Fruit fly (Drosophila melanogaster) whole organism, embryonic: Measurements from ENCODE around the gene CAH1.

Source experiments
- Abd-B ChIP-seq: fragments of 200-800 bp; sonication (Bioruptor generic); optimal IDR thresholded peaks from 2 replicates; lab custom pipeline; 2018; ENCODE audit warnings: missing biosample characterization, mild to moderate bottlenecking, missing genetic modification characterization, moderate library complexity
- CG11695 ChIP-seq: fragments of 200-800 bp; sonication (Bioruptor generic); IDR thresholded peaks from 3 replicates; pipeline ENCODE4 v1.3.6; 2022; ENCODE audit warnings: missing biosample characterization, missing genetic modification characterization
- CG13296 ChIP-seq: fragments of 200-800 bp; sonication (Bioruptor generic); optimal IDR thresholded peaks from 3 replicates; lab custom pipeline; 2018; ENCODE audit warnings: missing biosample characterization, mild to moderate bottlenecking, missing genetic modification characterization
- CG13424 ChIP-seq: fragments of 200-800 bp; sonication (Bioruptor generic); optimal IDR thresholded peaks from 2 replicates; lab custom pipeline; 2019; ENCODE audit warnings: missing biosample characterization, mild to moderate bottlenecking, missing genetic modification characterization, moderate library complexity
- CG13775 ChIP-seq: fragments of 200-800 bp; sonication (Bioruptor generic); optimal IDR thresholded peaks from 3 replicates; lab custom pipeline; 2017; ENCODE audit warnings: missing biosample characterization, mild to moderate bottlenecking, missing genetic modification characterization
- CG15601 ChIP-seq: fragments of 200-800 bp; sonication (Bioruptor generic); optimal IDR thresholded peaks from 3 replicates; lab custom pipeline; 2019; ENCODE audit warnings: missing biosample characterization, mild to moderate bottlenecking, missing genetic modification characterization, moderate library complexity
- CG16779 ChIP-seq: fragments of 200-800 bp; sonication (Bioruptor generic); IDR thresholded peaks from 2 replicates; pipeline ENCODE4 v1.3.6; 2022; ENCODE audit warnings: missing biosample characterization, missing genetic modification characterization
- CG17328 ChIP-seq: fragments of 200-800 bp; sonication (Bioruptor generic); IDR thresholded peaks from 2 replicates; pipeline ENCODE4 v1.3.6; 2022; ENCODE audit warnings: missing biosample characterization, missing genetic modification characterization
- CG17612 ChIP-seq: fragments of 200-800 bp; sonication (Bioruptor generic); IDR thresholded peaks from 2 replicates; pipeline ENCODE4 v1.3.6; 2022; ENCODE audit warnings: missing biosample characterization, missing genetic modification characterization
- CG3065 ChIP-seq: fragments of 200-800 bp; sonication (Bioruptor generic); optimal IDR thresholded peaks from 2 replicates; lab custom pipeline; 2016; ENCODE audit warnings: missing biosample characterization, missing genetic modification characterization
- CG3847 ChIP-seq: fragments of 200-800 bp; sonication (Bioruptor generic); IDR thresholded peaks from 2 replicates; pipeline ENCODE4 v1.3.6; 2022; ENCODE audit warnings: missing biosample characterization, missing genetic modification characterization
- CG3995 ChIP-seq: fragments of 200-800 bp; sonication (Bioruptor generic); optimal IDR thresholded peaks from 3 replicates; lab custom pipeline; 2016; ENCODE audit warnings: missing biosample characterization, missing genetic modification characterization
- CG43689 ChIP-seq: fragments of 200-800 bp; sonication (Bioruptor generic); IDR thresholded peaks from 2 replicates; pipeline ENCODE4 v1.3.6; 2022; ENCODE audit warnings: missing biosample characterization, missing genetic modification characterization
- CG4424 ChIP-seq: fragments of 200-800 bp; sonication (Bioruptor generic); optimal IDR thresholded peaks from 3 replicates; lab custom pipeline; 2016; ENCODE audit warnings: missing biosample characterization, missing genetic modification characterization
- CG4820 ChIP-seq: fragments of 200-800 bp; sonication (Bioruptor generic); optimal IDR thresholded peaks from 3 replicates; lab custom pipeline; 2016; ENCODE audit warnings: missing biosample characterization, missing genetic modification characterization
- CG5245 ChIP-seq: fragments of 200-800 bp; sonication (Bioruptor generic); optimal IDR thresholded peaks from 3 replicates; lab custom pipeline; 2016; ENCODE audit warnings: missing biosample characterization, missing genetic modification characterization
- CG6654 ChIP-seq: fragments of 200-800 bp; sonication (Bioruptor generic); optimal IDR thresholded peaks from 2 replicates; lab custom pipeline; 2017; ENCODE audit warnings: missing biosample characterization, mild to moderate bottlenecking, missing genetic modification characterization
- CG6689 ChIP-seq: fragments of 200-800 bp; sonication (Bioruptor generic); IDR thresholded peaks from 2 replicates; pipeline ENCODE4 v1.3.6; 2022; ENCODE audit warnings: missing biosample characterization, missing genetic modification characterization
- CG8359 ChIP-seq: fragments of 200-800 bp; sonication (Bioruptor generic); optimal IDR thresholded peaks from 2 replicates; lab custom pipeline; 2017; ENCODE audit warnings: missing biosample characterization, mild to moderate bottlenecking, missing genetic modification characterization, borderline replicate concordance
- CG8478 ChIP-seq: fragments of >200 bp; optimal IDR thresholded peaks from 2 replicates; lab custom pipeline; 2018
- CG8944 ChIP-seq: fragments of 200-800 bp; sonication (Bioruptor generic); optimal IDR thresholded peaks from 3 replicates; lab custom pipeline; 2016; ENCODE audit warnings: missing biosample characterization, missing genetic modification characterization
- CrebB ChIP-seq: fragments of 200-800 bp; sonication (Bioruptor generic); optimal IDR thresholded peaks from 3 replicates; lab custom pipeline; 2018; ENCODE audit warnings: missing biosample characterization, mild to moderate bottlenecking, missing genetic modification characterization
- Dbx ChIP-seq: fragments of 200-800 bp; sonication (Bioruptor generic); IDR thresholded peaks from 3 replicates; pipeline ENCODE4 v1.3.6; 2022; ENCODE audit warnings: missing biosample characterization, missing genetic modification characterization
- Dp ChIP-seq: fragments of 200-800 bp; sonication (Bioruptor generic); optimal IDR thresholded peaks from 2 replicates; lab custom pipeline; 2018; ENCODE audit warnings: missing biosample characterization, mild to moderate bottlenecking, missing genetic modification characterization, moderate library complexity
- Ets65A ChIP-seq: fragments of 200-800 bp; sonication (Bioruptor generic); peaks from one replicate; lab custom pipeline; 2016; ENCODE audit warnings: missing biosample characterization, missing genetic modification characterization
- Hmr ChIP-seq: fragments of 200-800 bp; sonication (Bioruptor generic); optimal IDR thresholded peaks from 3 replicates; lab custom pipeline; 2017; ENCODE audit warnings: mild to moderate bottlenecking, missing biosample characterization, missing genetic modification reagents, missing genetic modification characterization
- Hr3 ChIP-seq: fragments of 200-800 bp; sonication (Bioruptor generic); optimal IDR thresholded peaks from 3 replicates; lab custom pipeline; 2016; ENCODE audit warnings: missing biosample characterization, missing genetic modification characterization
- Max ChIP-seq: fragments of 200-800 bp; sonication (Bioruptor generic); optimal IDR thresholded peaks from 2 replicates; lab custom pipeline; 2016; ENCODE audit warnings: missing biosample characterization, mild to moderate bottlenecking, missing genetic modification characterization
- Neu2 ChIP-seq: fragments of 200-800 bp; sonication (Bioruptor generic); optimal IDR thresholded peaks from 3 replicates; lab custom pipeline; 2016; ENCODE audit warnings: missing biosample characterization, missing genetic modification characterization, borderline replicate concordance
- Sox100B ChIP-seq: fragments of 200-800 bp; sonication (Bioruptor generic); optimal IDR thresholded peaks from 3 replicates; lab custom pipeline; 2018; ENCODE audit warnings: missing biosample characterization, mild to moderate bottlenecking, missing genetic modification characterization
- Sox102F ChIP-seq: fragments of 200-800 bp; sonication (Bioruptor generic); optimal IDR thresholded peaks from 2 replicates; lab custom pipeline; 2018; ENCODE audit warnings: missing biosample characterization, mild to moderate bottlenecking, missing genetic modification characterization, moderate library complexity
- Tbp ChIP-seq: fragments of >200 bp; optimal IDR thresholded peaks from 2 replicates; lab custom pipeline; 2018; ENCODE audit warnings: missing biosample characterization, missing genetic modification characterization
- Vsx1 ChIP-seq: fragments of 200-800 bp; sonication (Bioruptor generic); optimal IDR thresholded peaks from 2 replicates; lab custom pipeline; 2017; ENCODE audit warnings: missing biosample characterization, mild to moderate bottlenecking, missing genetic modification characterization, missing genetic modification reagents
- amos ChIP-seq: fragments of 200-800 bp; sonication (Bioruptor generic); IDR thresholded peaks from 2 replicates; pipeline ENCODE4 v1.3.6; 2022; ENCODE audit warnings: missing biosample characterization, missing genetic modification characterization; ENCODE audit not compliant: partially characterized antibody
- az2 ChIP-seq: fragments of 200-800 bp; sonication (Bioruptor generic); optimal IDR thresholded peaks from 3 replicates; lab custom pipeline; 2016; ENCODE audit warnings: missing biosample characterization, missing genetic modification characterization
- br ChIP-seq: fragments of >200 bp; optimal IDR thresholded peaks from 2 replicates; lab custom pipeline; 2017
- chif ChIP-seq, 2 experiments: fragments of 200-800 bp; sonication (Bioruptor generic); optimal IDR thresholded peaks; 3 replicates each; lab custom pipeline; 2016; ENCODE audit warnings: missing biosample characterization in 2 of 2, missing genetic modification characterization in 2 of 2
- dm ChIP-seq: fragments of 200-800 bp; sonication (Bioruptor generic); optimal IDR thresholded peaks from 3 replicates; lab custom pipeline; 2016; ENCODE audit warnings: missing biosample characterization, missing genetic modification characterization
- ems ChIP-seq: fragments of 200-800 bp; sonication (Bioruptor generic); optimal IDR thresholded peaks from 3 replicates; lab custom pipeline; 2016; ENCODE audit warnings: missing biosample characterization, missing genetic modification characterization
- gcm ChIP-seq: fragments of 200-800 bp; sonication (Bioruptor generic); optimal IDR thresholded peaks from 2 replicates; lab custom pipeline; 2019; ENCODE audit warnings: missing biosample characterization, mild to moderate bottlenecking, missing genetic modification characterization, moderate library complexity
- gfzf ChIP-seq: fragments of 200-800 bp; sonication (Bioruptor generic); optimal IDR thresholded peaks from 2 replicates; lab custom pipeline; 2016; ENCODE audit warnings: missing biosample characterization, mild to moderate bottlenecking, missing genetic modification characterization, moderate library complexity
- h ChIP-seq: fragments of >200 bp; optimal IDR thresholded peaks from 2 replicates; lab custom pipeline; 2017
- inv ChIP-seq: fragments of 200-800 bp; sonication (Bioruptor generic); IDR thresholded peaks from 2 replicates; pipeline ENCODE4 v1.3.6; 2022; ENCODE audit warnings: missing biosample characterization, missing genetic modification characterization; ENCODE audit not compliant: partially characterized antibody
- lmd ChIP-seq: fragments of 200-800 bp; sonication (Bioruptor generic); IDR thresholded peaks from 2 replicates; pipeline ENCODE4 v1.3.6; 2022; ENCODE audit warnings: missing biosample characterization, missing genetic modification characterization
- maf-S ChIP-seq: fragments of 200-800 bp; sonication (Bioruptor generic); optimal IDR thresholded peaks from 2 replicates; lab custom pipeline; 2016; ENCODE audit warnings: missing biosample characterization, missing genetic modification characterization
- peb ChIP-seq: fragments of 200-800 bp; sonication (Bioruptor generic); IDR thresholded peaks from 2 replicates; pipeline ENCODE4 v1.3.6; 2022; ENCODE audit warnings: missing biosample characterization, missing genetic modification characterization
- pzg ChIP-seq: fragments of 200-800 bp; sonication (Bioruptor generic); optimal IDR thresholded peaks from 3 replicates; lab custom pipeline; 2018; ENCODE audit warnings: missing biosample characterization, mild to moderate bottlenecking, missing genetic modification characterization, moderate library complexity
- so ChIP-seq: fragments of 200-800 bp; sonication (Bioruptor generic); IDR thresholded peaks from 3 replicates; pipeline ENCODE4 v1.3.6; 2022; ENCODE audit warnings: missing biosample characterization, missing genetic modification characterization
- sr ChIP-seq: fragments of 200-800 bp; sonication (Bioruptor generic); IDR thresholded peaks from 3 replicates; pipeline ENCODE4 v1.3.6; 2022; ENCODE audit warnings: missing biosample characterization, missing genetic modification characterization
- tin ChIP-seq: fragments of 200-800 bp; sonication (Bioruptor generic); optimal IDR thresholded peaks from 3 replicates; lab custom pipeline; 2016; ENCODE audit warnings: missing biosample characterization, missing genetic modification characterization
- wdn ChIP-seq: fragments of 200-800 bp; sonication (Bioruptor generic); IDR thresholded peaks from 2 replicates; pipeline ENCODE4 v1.3.6; 2022; ENCODE audit warnings: missing biosample characterization, missing genetic modification characterization
- zen2 ChIP-seq: fragments of 200-800 bp; sonication (Bioruptor generic); IDR thresholded peaks from 3 replicates; pipeline ENCODE4 v1.3.6; 2022; ENCODE audit warnings: missing biosample characterization, missing genetic modification characterization; ENCODE audit not compliant: partially characterized antibody

Gene CAH1

DNA sequence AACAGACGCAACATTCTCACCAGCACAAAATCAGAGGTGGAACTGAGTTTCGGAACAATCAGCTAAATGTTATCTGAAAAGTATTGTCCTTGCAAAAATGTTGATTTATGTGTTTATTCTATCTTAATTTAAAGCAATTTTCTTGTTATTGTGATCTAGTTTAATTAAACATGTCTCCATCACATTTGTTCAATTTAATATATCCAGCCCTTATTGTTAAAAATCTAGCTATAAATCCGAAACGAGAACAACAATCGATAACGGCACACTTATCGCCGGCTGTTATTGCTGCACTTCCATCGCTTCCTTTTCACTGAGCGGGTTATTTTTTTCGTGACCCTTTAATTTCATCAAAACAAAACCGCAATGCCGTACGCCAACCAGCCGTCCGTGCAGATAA, 29.6 kb downstream of the CAH1 start, which contains the start of the genes GatC, PolG2 and Polr2C (continued):
- TF ChIP-seq wdn: no peak
- no peak for TF ChIP-seq so (GFP tag; lab: Robert Waterston, UW)
- peak; percentile 43 for TF ChIP-seq CG13424 (tag; lab: Kevin White, UChicago)
- TF ChIP-seq Hmr (GFP tag; lab: Kevin White, UChicago): no peak
- no peak for TF ChIP-seq CG17328 (GFP tag; lab: Robert Waterston, UW)
- TF ChIP-seq CG6654 (GFP tag; lab: Kevin White, UChicago): no peak
- TF ChIP-seq Neu2 (GFP tag; lab: Kevin White, UChicago): no peak
- no peak for TF ChIP-seq Sox102F (GFP tag; lab: Kevin White, UChicago)
- TF ChIP-seq CG4820 (GFP tag; lab: Kevin White, UChicago): no peak
- TF ChIP-seq CG3995 (GFP tag; lab: Kevin White, UChicago): peak; percentile 42
- TF ChIP-seq Dbx (GFP tag; lab: Robert Waterston, UW): no peak
- TF ChIP-seq CrebB (tag; lab: Kevin White, UChicago): no peak
- no peak for TF ChIP-seq CG8359
- no peak for TF ChIP-seq sr (GFP tag; lab: Robert Waterston, UW)
- TF ChIP-seq CG8478: no peak
- TF ChIP-seq CG13296 (GFP tag; lab: Kevin White, UChicago): no peak
- peak; percentile 41; the same call in 1 of the 2 replicates for TF ChIP-seq lmd (GFP tag; lab: Robert Waterston, UW)
- TF ChIP-seq tin (GFP tag; lab: Kevin White, UChicago): peak; percentile 2
- peak; percentile 43 for TF ChIP-seq maf-S (GFP tag; lab: Kevin White, UChicago)
- TF ChIP-seq gcm: peak; percentile 53
- TF ChIP-seq Max (GFP tag; lab: Kevin White, UChicago): peak; percentile 2
- TF ChIP-seq CG4424: peak; percentile 6
- no peak for TF ChIP-seq br
- no peak for TF ChIP-seq CG17612 (GFP tag; lab: Robert Waterston, UW)
- TF ChIP-seq CG6689 (GFP tag; lab: Robert Waterston, UW): 0 out of 2 replicates have a peak, but pooled peaks have one; percentile 6
- no peak for TF ChIP-seq CG16779
- peak; percentile 34 for TF ChIP-seq Ets65A (GFP tag; lab: Kevin White, UChicago)
- TF ChIP-seq CG3847 (GFP tag; lab: Robert Waterston, UW): peak; percentile 27; the same call in 1 of the 2 replicates
- no peak for TF ChIP-seq dm
- TF ChIP-seq gfzf: peak; percentile 52
- TF ChIP-seq CG13775: peak; percentile 62
- TF ChIP-seq pzg (GFP tag; lab: Kevin White, UChicago): peak; percentile 72
- no peak for TF ChIP-seq CG11695 (GFP tag; lab: Robert Waterston, UW)
- TF ChIP-seq CG15601 (tag; lab: Kevin White, UChicago): peak; percentile 35
- TF ChIP-seq peb (GFP tag; lab: Robert Waterston, UW): no peak
- TF ChIP-seq zen2 (GFP tag; lab: Robert Waterston, UW): peak; percentile 56; the same call in 2 of the 3 replicates
- TF ChIP-seq Dp (GFP tag; lab: Kevin White, UChicago): peak; percentile 52
- TF ChIP-seq h (lab: Kevin White, UChicago): no peak
- TF ChIP-seq Hr3 (GFP tag; lab: Kevin White, UChicago): peak; percentile 52

DNA sequence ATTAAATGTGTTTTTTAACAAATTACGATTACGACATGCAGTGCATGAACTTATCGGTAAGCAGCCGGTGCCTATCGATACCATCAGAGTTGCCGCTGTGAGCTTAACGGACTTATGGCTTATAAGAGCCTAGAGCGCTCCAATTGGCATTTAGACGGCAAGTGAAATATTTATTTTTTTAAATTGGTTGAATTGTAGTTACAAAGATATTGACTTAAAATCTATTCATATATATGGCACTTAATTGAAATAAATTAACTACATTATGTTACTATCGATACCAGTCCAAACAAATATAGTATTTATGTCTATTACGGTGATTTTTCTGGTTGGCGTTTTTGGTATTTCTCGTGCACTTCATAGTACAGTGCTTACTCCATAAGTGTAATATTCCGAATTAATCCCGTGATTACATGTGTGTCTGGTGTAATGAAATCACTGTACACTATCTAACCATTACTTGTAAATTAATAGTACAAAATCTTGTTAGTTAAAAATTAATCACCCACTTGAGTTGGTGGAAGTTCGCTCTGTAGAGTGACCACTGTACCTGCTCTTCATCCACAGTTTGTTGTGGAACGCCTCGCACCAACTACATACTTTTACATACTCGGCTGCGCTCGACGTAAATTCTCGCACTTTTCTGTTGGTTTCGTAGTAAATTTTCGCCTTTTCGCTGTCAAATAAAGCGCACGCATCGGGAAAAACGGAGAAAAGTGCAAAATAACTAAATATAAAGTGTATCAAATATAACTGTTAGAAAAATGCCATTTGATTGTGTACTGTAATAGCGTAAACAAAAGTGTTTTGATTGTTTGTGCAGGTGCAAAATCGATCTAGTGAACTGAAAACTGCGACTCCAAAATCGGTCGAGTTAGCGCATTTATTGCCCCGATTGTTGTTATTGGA, 31.8 kb downstream of the CAH1 start, which contains the start of the genes mRpS23 and CenG1A:
mRpS23 (minus strand) TSS at position 71 of the 909 bp plus-strand sequence.
CenG1A (plus strand) TSS at position 563 of the 909 bp plus-strand sequence.
- peak; percentile 99 for TF ChIP-seq Abd-B
- peak; percentile 100 for TF ChIP-seq CG43689 (GFP tag; lab: Robert Waterston, UW)
- TF ChIP-seq amos (GFP tag; lab: Robert Waterston, UW): peak; percentile 64; the same call in 1 of the 2 replicates
- TF ChIP-seq CG8944: peak; percentile 100
- peak; percentile 100 for TF ChIP-seq ems (GFP tag; lab: Kevin White, UChicago)
- TF ChIP-seq Vsx1 (GFP tag; lab: Kevin White, UChicago): peak; percentile 99
- TF ChIP-seq CG3065 (GFP tag; lab: Kevin White, UChicago): peak; percentile 100
- TF ChIP-seq az2 (GFP tag; lab: Kevin White, UChicago): peak; percentile 100
- peak; percentile 100 for TF ChIP-seq CG5245 (GFP tag; lab: Kevin White, UChicago)
- peak; percentile 100 for TF ChIP-seq chif (GFP tag; optimal IDR thresholded peaks at IDR 0.05; lab: Kevin White, UChicago)
- TF ChIP-seq Sox100B: peak; percentile 99
- TF ChIP-seq Tbp (GFP tag; lab: Kevin White, UChicago): no peak
- peak; percentile 77 for TF ChIP-seq inv (GFP tag; lab: Robert Waterston, UW)
